Fruit fly (Drosophila melanogaster): ENCODE data around the gene Ir87a.
A peak's percentile ranks its signal among the peaks of the same experiment; 100 is the strongest.

DNA sequence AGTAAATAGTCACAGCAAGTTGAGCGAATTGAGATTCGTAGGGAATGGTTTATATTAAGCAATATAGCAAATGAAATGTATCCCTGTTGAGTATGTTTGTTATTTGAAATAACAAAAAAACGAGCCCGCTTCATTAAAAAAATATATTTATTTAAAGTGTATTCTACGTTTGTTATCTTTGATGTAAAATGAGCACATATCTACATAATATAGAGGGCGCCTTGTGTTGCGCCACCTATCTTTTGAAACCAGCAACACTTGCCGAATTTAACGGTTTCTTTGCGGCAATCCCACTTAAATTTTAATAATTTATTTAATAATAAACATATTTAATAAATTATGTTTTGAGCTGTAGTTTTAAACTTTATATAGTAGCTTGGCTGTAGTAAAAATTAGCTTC, 51.2 kb downstream of the Ir87a start:
- no peak for TF ChIP-seq cyc (GFP tag; optimal IDR thresholded peaks at IDR 0.05)
- TF ChIP-seq topi (GFP tag; optimal IDR thresholded peaks at IDR 0.05), result no peak
- no peak for TF ChIP-seq CG6276 (GFP tag; optimal IDR thresholded peaks at IDR 0.05)
- TF ChIP-seq Gug (GFP tag; IDR thresholded peaks at IDR 0.05), result no peak
- TF ChIP-seq CG11294 (GFP tag; IDR thresholded peaks at IDR 0.05), result no peak
- TF ChIP-seq Met (GFP tag; optimal IDR thresholded peaks at IDR 0.05), result no peak
- no peak for TF ChIP-seq dac (GFP tag; optimal IDR thresholded peaks at IDR 0.05)
- TF ChIP-seq CG16779 (tag; optimal IDR thresholded peaks at IDR 0.05), result no peak
- no peak for TF ChIP-seq Blimp-1 (GFP tag; optimal IDR thresholded peaks at IDR 0.05)
- no peak for TF ChIP-seq salr (GFP tag; optimal IDR thresholded peaks at IDR 0.05)
- no peak for TF ChIP-seq Hr39 (GFP tag; optimal IDR thresholded peaks at IDR 0.05)
- peak; percentile 13 for TF ChIP-seq acj6 (GFP tag; optimal IDR thresholded peaks at IDR 0.05)
- no peak for TF ChIP-seq esn (GFP tag; optimal IDR thresholded peaks at IDR 0.05)
- TF ChIP-seq eg (GFP tag; IDR thresholded peaks at IDR 0.05), result no peak
